Fruit fly (Drosophila melanogaster): ENCODE data around the gene wor.

DNA sequence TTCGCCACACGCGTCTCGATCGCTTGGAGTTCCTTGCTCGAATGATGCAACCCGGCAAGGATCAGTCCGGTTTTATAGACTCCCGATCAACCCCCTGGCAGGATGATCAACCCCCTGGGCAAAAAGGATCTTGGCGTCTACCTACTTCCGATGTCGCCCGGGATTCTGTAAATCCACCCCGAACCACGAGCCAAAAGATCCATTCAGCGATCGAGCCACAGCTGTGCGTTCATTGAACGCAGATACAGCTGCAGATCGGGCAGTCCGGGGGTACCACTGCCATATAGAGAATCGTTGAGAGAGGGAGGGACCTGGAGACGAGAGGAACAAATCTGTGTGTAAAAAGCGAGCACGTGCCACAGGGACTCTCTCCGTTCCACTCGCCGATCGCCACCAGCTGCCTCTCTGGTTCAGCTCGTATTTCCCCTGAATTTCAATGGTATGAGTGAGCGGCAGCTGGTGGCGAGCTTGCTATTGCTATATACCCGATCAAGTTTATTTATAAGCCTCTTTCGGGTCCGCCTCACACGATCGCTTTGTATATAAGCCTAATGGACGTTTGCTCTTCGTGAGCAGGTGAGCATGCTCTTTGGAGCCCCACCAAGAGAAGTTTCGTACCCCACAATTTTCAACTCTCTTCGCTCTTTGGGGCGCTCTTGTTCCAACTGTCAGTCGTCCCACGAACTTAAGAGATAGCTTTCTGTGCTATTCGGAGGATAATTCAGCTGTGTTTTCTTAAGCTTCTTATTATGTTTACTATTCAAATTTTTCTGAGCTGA, at the start of gene wor:
- TF ChIP-seq h (GFP tag; optimal IDR thresholded peaks at IDR 0.05) (no peak), GATAd (GFP tag; optimal IDR thresholded peaks at IDR 0.05) (no peak), Abd-B (GFP tag; optimal IDR thresholded peaks at IDR 0.05) (no peak)

All from whole organism, wandering third instar larva.